Fruit fly (Drosophila melanogaster): Measurements from ENCODE around the gene gammaTub23C.

Gene gammaTub23C

dm6 chr2L:2993236-2993635 is 20.5 kb downstream of the gammaTub23C start (continued):
- no peak for TF ChIP-seq B-H2 (GFP tag; optimal IDR thresholded peaks at IDR 0.05)
- no peak for TF ChIP-seq CG4730 (GFP tag; IDR thresholded peaks at IDR 0.05)
- TF ChIP-seq CG17568 (GFP tag; optimal IDR thresholded peaks at IDR 0.05), result no peak
- TF ChIP-seq sna (GFP tag; IDR thresholded peaks at IDR 0.05; ENCODE audit: partially characterized antibody), result no peak
- peak; percentile 14; the same call in 1 of the 4 replicates for TF ChIP-seq chinmo (GFP tag; IDR thresholded peaks at IDR 0.05; ENCODE audit: partially characterized antibody)
- TF ChIP-seq CG34422 (GFP tag; IDR thresholded peaks at IDR 0.05), result peak; percentile 35; the same call in 1 of the 3 replicates
- peak; percentile 66 for TF ChIP-seq CG10543 (GFP tag; optimal IDR thresholded peaks at IDR 0.05)

dm6 chr2L:2993702-2994101 is 21.0 kb downstream of the gammaTub23C start:
- 0 out of 2 replicates have a peak, but pooled peaks have one; percentile 20 for TF ChIP-seq toy (GFP tag; IDR thresholded peaks at IDR 0.05)
- no peak for TF ChIP-seq trh (GFP tag; optimal IDR thresholded peaks at IDR 0.05)
- TF ChIP-seq CG11093 (GFP tag; IDR thresholded peaks at IDR 0.05), result 0 out of 3 replicates have a peak, but pooled peaks have one; percentile 21
- TF ChIP-seq Dbx (GFP tag; IDR thresholded peaks at IDR 0.05), result peak; percentile 22; the same call in 1 of the 3 replicates
- no peak for TF ChIP-seq Pdp1 (GFP tag; optimal IDR thresholded peaks at IDR 0.05)
- no peak for TF ChIP-seq CG10147 (GFP tag; optimal IDR thresholded peaks at IDR 0.05)
- peak; percentile 44 for TF ChIP-seq Med (GFP tag)
- TF ChIP-seq CG10959 (GFP tag; IDR thresholded peaks at IDR 0.05), result no peak
- TF ChIP-seq CG8478 (optimal IDR thresholded peaks at IDR 0.05), result peak; percentile 82
- TF ChIP-seq Awh (GFP tag; IDR thresholded peaks at IDR 0.05), result peak; percentile 52; the same call in 1 of the 2 replicates
- no peak for TF ChIP-seq oc (tag; optimal IDR thresholded peaks at IDR 0.05)
- TF ChIP-seq fru (optimal IDR thresholded peaks at IDR 0.05), result no peak
- TF ChIP-seq CG1024 (GFP tag; IDR thresholded peaks at IDR 0.05), result no peak
- 0 out of 3 replicates have a peak, but pooled peaks have one; percentile 15 for TF ChIP-seq CG7357 (GFP tag; IDR thresholded peaks at IDR 0.05)

- TF ChIP-seq stwl (tag; optimal IDR thresholded peaks at IDR 0.05) (peak; percentile 94), Stat92E (GFP tag; optimal IDR thresholded peaks at IDR 0.05) (peak in 1 of 3 experiments; percentile 41), PHDP (tag; optimal IDR thresholded peaks at IDR 0.05) (peak; percentile 35), mld (GFP tag; IDR thresholded peaks at IDR 0.05; ENCODE audit: partially characterized antibody) (peak; percentile 98), Hsf (GFP tag; optimal IDR thresholded peaks at IDR 0.05) (peak; percentile 22), jumu (GFP tag; optimal IDR thresholded peaks at IDR 0.05) (peak; percentile 18), Nf-YC (tag; optimal IDR thresholded peaks at IDR 0.05) (no peak), MESR4 (GFP tag; optimal IDR thresholded peaks at IDR 0.05) (peak; percentile 36), Myb (GFP tag; optimal IDR thresholded peaks at IDR 0.05) (peak; percentile 97), CG2129 (GFP tag; IDR thresholded peaks at IDR 0.05; ENCODE audit: partially characterized antibody) (peak; percentile 57), CG3995 (GFP tag; optimal IDR thresholded peaks at IDR 0.05) (peak; percentile 93), knrl (GFP tag; IDR thresholded peaks at IDR 0.05; ENCODE audit: partially characterized antibody) (peak; percentile 89), jing (GFP tag; optimal IDR thresholded peaks at IDR 0.05) (no peak), ERR (GFP tag; optimal IDR thresholded peaks at IDR 0.05) (peak; percentile 15), Nf-YA (GFP tag; IDR thresholded peaks at IDR 0.05) (0 out of 2 replicates have a peak, but pooled peaks have one; percentile 7), CG7357 (GFP tag; IDR thresholded peaks at IDR 0.05) (no peak), wor (GFP tag; IDR thresholded peaks at IDR 0.05) (no peak), Scr (GFP tag; IDR thresholded peaks at IDR 0.05; ENCODE audit: partially characterized antibody) (peak; percentile 92), CG2116 (GFP tag; optimal IDR thresholded peaks at IDR 0.05) (peak; percentile 88), CG15601 (tag; optimal IDR thresholded peaks at IDR 0.05) (peak; percentile 84), row (GFP tag; IDR thresholded peaks at IDR 0.05) (peak; percentile 21; the same call in 1 of the 3 replicates), Dref (GFP tag; IDR thresholded peaks at IDR 0.05) (peak; percentile 98), CG13424 (tag; optimal IDR thresholded peaks at IDR 0.05) (peak; percentile 14), nmo (GFP tag; optimal IDR thresholded peaks at IDR 0.05) (peak; percentile 15), CG9932 (GFP tag; IDR thresholded peaks at IDR 0.05) (peak; percentile 6; the same call in 1 of the 2 replicates), amos (GFP tag; IDR thresholded peaks at IDR 0.05; ENCODE audit: partially characterized antibody) (peak; percentile 96), sima (GFP tag; optimal IDR thresholded peaks at IDR 0.05) (no peak), MTF-1 (GFP tag; optimal IDR thresholded peaks at IDR 0.05; ENCODE audit: borderline replicate concordance) (no peak)
Measured at dm6 chr2L:2999113-2999512, 26.4 kb downstream of the gammaTub23C start, which contains the start of gene Ccdc85. TSS of gene Ccdc85 (plus strand) at chr2L:2999286.
